Worm (Caenorhabditis elegans) whole organism, L3 larva: Measurements from ENCODE around the gene str-101.

ENCODE experiments used
- R02D3.7 ChIP-seq: fragments of 150-350 bp; optimal IDR thresholded peaks from 2 replicates; lab custom pipeline; 2014; ENCODE audit warnings: missing biosample characterization, missing genetic modification characterization
- ama-1 ChIP-seq: fragments of 150-350 bp; optimal IDR thresholded peaks from 2 replicates; lab custom pipeline; 2018
- ceh-82 ChIP-seq: fragments of 150-350 bp; optimal IDR thresholded peaks from 2 replicates; lab custom pipeline; 2014; ENCODE audit warnings: missing biosample characterization, missing genetic modification characterization
- fkh-10 ChIP-seq: sonication (generic microtip); optimal IDR thresholded peaks from 2 replicates; lab custom pipeline; 2017; ENCODE audit warnings: missing biosample characterization, missing genetic modification reagents, missing genetic modification characterization
- lin-39 ChIP-seq: fragments of 150-350 bp; optimal IDR thresholded peaks from 2 replicates; lab custom pipeline; 2018; ENCODE audit warnings: missing biosample characterization, missing genetic modification reagents, missing genetic modification characterization
- nhr-11 ChIP-seq: fragments of 150-350 bp; optimal IDR thresholded peaks from 2 replicates; lab custom pipeline; 2014; ENCODE audit warnings: missing biosample characterization, missing genetic modification characterization
- nhr-237 ChIP-seq: fragments of 150-350 bp; optimal IDR thresholded peaks from 2 replicates; lab custom pipeline; 2014; ENCODE audit warnings: missing biosample characterization, missing genetic modification characterization
- pha-4 ChIP-seq: fragments of 150-350 bp; optimal IDR thresholded peaks from 2 replicates; lab custom pipeline; 2014; ENCODE audit warnings: missing biosample characterization, missing genetic modification reagents, missing genetic modification characterization
- snpc-4 ChIP-seq: fragments of 150-350 bp; optimal IDR thresholded peaks from 2 replicates; lab custom pipeline; 2014; ENCODE audit warnings: missing biosample characterization, missing genetic modification characterization
- unc-39 ChIP-seq: sonication (generic microtip); optimal IDR thresholded peaks from 4 replicates; lab custom pipeline; 2017; ENCODE audit warnings: missing biosample characterization, missing genetic modification characterization

DNA sequence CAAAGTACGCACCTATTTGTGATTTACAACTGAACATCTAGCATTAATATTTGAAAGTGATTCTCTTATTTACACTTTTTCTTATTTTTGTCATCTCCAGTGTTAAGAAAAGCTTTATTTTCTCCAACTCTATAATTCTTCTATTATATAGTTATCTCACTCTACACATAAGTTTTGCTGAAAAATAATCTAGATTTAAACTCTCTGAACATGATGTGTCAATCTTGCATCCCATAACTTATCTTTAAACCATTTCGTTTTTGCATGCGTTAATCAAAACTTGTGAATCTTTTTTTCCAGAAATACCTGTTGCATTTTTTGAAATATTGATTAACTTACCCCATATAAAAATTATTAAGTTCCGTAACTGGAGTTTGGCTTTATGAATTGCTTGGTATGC, 21.8 kb downstream of the str-101 start, which contains the start of gene nhr-268:
- no peak for TF ChIP-seq R02D3.7
- TF ChIP-seq pha-4 (tag; lab: Kevin White, UChicago), result no peak
- no peak for TF ChIP-seq fkh-10 (GFP tag; lab: Kevin White, UChicago)
- no peak for TF ChIP-seq ama-1
- TF ChIP-seq ceh-82 (tag; lab: Kevin White, UChicago), result no peak
- TF ChIP-seq unc-39 (tag; lab: Kevin White, UChicago), result no peak
- no peak for TF ChIP-seq nhr-11 (tag; lab: Kevin White, UChicago)
- no peak for TF ChIP-seq lin-39 (tag; lab: Kevin White, UChicago)
- TF ChIP-seq snpc-4, result no peak
- no peak for TF ChIP-seq nhr-237
